Fruit fly (Drosophila melanogaster) S2 (cell line): ENCODE measurements around the gene TFAM.

ENCODE experiments used
- CG8478 ChIP-seq: fragments of >200 bp; optimal IDR thresholded peaks from 2 replicates; lab custom pipeline; 2018
- CTCF ChIP-seq, 2 experiments: fragments of >200 bp; optimal IDR thresholded peaks; 2 replicates each; lab custom pipeline; 2018

Gene TFAM

DNA sequence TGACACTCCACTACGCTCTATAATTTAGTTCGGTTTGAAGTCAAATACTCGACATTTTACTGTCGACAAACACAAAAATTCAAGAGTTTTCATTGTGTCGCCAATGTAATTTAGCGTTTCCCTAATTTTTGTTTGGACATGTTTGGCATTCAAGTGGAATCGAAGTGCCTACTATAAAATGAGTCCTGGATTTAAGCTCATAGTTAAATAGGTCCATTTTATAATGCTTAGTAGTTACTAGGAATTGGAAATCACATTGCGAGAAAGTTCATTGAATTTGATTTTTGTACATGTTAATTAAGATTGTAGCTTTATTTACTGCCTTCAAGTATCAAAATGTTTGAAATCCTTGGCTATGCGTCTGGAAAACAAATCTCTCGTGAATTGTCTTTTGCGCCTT, 22.5 kb downstream of the TFAM start, which contains the start of gene att-ORFB:
Gene att-ORFB (minus strand): TSS at position 101 of the 400 bp plus-strand sequence.
- no peak for TF ChIP-seq CTCF (optimal IDR thresholded peaks at IDR 0.05; lab: Kevin White, UChicago)
- TF ChIP-seq CG8478 (lab: Kevin White, UChicago), result no peak

DNA sequence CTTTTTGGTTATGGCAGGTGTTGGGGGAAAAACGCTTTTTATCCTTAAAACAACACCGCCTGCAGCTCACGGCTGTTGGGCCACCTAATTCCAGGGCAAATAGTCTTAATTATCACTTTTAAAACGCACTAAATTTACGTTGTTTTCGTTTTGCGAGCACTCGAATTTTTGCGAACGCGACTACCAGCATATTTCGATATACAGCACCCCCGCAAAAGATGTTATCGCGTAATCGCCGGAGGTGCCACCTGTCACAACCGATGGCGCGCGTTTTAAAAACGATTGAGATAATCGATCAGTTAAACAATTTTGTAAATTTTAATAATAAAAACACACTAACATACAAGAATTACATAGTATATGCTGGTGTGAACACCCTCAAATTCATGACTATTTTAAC, 24.7 kb downstream of the TFAM start, which contains the start of gene Stat92E:
Gene Stat92E (minus strand): TSS at position 219 of the 400 bp plus-strand sequence.
- TF ChIP-seq CTCF (optimal IDR thresholded peaks at IDR 0.05; lab: Kevin White, UChicago) (no peak), CG8478 (lab: Kevin White, UChicago) (no peak)

DNA sequence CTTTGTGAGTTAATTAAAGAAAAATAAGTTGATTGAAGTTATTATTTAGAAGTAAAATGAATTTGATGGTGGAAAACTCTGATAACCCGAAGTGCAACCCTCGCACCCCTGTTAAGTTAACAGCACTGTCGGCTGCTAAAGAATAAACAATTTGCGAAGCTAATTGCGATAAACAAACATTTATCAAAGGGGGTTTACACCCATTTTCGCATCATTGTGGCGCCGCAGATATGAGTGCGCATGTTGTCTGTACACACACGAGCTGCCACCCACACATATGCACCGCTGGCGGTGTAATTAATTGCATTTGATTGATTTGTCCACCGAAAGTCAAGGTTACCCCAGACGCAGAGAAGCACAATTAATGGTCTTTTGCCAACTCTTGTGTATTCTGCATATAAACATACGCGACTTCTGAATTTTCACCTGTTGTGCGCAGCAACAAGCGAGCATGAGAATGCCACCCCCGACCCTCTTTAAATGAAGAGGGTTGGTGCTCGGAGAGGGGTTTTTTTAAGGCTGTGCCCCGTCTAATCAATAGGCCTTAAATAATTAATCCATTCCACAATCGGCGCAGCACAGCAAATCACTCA, 25.2 kb downstream of the TFAM start:
- TF ChIP-seq CG8478 (lab: Kevin White, UChicago) (no peak), CTCF (optimal IDR thresholded peaks at IDR 0.05; lab: Kevin White, UChicago) (no peak)

DNA sequence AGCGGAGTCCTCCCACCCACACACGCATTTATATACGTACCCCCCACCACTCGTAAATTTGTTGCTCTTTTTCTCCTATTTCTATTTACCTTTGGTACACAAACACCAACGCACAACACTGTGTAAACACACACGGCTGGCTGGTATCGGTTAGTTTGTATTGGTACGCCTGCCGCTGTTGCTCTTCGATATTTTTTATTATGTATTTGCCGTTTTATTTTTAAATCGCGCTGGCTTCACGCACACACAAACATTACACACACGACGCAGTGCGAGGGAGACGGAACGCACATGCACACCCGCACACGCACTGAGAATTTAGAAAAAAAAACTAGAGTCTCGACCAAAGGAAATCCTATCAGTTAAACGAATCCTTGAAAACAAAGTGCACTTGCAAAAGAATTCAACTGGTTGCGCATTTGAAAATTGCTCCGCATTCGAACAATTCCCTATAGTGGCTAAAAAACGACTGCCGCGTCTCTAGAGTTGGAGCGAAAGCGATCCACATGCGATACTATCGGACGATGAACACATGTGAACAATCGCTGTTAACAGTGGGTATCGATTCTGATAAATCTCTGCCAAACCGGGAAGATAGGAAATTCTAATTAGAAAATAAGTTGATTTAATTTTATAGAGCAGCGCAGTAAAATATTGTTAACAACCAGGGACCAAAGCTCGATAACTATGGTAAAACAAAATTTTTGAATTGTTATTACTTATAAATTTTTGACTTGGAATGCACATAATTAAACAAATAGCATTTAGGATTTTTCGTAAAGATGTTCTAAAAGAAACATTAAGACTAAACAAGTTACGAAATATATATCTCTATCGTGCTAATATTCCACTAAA, 26.0 kb downstream of the TFAM start:
- TF ChIP-seq CTCF (optimal IDR thresholded peaks at IDR 0.05; lab: Kevin White, UChicago), result peak in 1 of 2 experiments; percentile 19
- no peak for TF ChIP-seq CG8478 (lab: Kevin White, UChicago)

DNA sequence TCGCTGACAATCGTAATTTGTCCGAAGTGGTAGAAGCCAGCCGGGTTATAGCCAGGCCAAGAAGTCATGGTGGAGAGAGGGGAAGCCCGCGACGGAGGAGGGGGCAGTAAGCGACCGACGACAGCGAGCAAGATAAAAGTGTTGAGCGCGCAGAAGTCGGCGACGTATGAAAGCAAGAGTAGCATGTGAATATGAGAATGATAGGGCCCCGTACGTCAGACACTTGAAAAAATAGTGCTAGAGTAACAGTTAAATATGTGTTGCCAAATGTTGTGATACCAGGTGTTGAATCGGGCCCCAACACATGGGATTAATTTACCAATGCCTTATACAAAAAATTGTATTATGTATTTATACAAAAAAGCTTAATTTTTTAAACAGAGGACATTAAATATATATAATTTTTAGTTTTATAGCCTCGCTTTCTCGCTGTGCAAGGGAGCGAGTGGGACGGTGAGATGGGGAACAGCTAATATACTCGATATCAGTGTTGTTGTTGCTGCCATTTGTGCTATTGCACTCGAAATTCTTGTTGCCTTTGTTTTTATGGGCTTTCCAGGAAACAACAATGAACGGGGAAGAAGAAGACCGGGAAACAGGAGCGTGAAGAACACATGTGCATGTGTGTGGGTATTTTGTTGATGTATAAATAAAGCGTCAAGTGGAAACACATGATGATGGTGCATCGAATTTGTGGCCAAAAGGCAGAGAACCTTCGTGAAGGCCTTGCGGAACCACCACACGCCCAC, 26.8 kb downstream of the TFAM start:
- no peak for TF ChIP-seq CG8478 (lab: Kevin White, UChicago)
- no peak for TF ChIP-seq CTCF (optimal IDR thresholded peaks at IDR 0.05; lab: Kevin White, UChicago)

DNA sequence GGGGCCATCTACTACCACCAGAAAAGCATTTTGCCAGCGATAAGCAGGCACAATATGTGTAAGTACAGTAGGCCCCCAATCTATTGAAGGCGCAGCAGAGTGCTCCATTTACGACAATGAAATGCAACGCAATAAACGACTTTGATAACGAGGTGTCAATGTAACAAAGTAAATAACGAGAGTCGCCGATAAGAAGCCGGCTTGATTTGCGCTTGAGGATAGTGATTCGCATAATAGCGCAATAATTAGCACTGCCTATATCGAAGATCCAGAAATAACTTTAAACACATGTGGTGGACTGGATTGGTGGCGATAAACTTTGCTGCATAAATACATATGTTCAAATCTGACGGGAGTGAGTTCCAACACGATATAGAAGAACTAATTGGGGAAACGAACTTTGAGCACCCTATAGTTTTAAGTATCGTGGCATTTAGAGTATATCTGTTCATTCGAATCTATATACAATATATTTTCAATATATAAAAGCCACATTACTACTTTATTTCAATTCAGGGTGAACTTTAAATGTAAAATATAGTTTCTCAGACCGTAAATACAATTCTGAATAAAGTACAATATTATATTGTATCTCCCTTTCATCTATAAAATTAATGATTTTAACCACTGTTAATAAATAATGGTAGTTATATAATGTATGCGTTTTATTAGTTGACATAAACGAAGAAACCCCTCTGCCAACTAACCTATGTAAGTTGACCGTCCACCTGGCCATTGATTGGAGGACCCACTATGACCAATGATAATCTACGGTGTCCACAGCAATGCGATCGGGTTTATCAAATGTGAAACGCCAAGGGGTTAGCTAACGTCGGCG, 27.6 kb downstream of the TFAM start:
- TF ChIP-seq CTCF (optimal IDR thresholded peaks at IDR 0.05; lab: Kevin White, UChicago) (no peak), CG8478 (lab: Kevin White, UChicago) (no peak)

DNA sequence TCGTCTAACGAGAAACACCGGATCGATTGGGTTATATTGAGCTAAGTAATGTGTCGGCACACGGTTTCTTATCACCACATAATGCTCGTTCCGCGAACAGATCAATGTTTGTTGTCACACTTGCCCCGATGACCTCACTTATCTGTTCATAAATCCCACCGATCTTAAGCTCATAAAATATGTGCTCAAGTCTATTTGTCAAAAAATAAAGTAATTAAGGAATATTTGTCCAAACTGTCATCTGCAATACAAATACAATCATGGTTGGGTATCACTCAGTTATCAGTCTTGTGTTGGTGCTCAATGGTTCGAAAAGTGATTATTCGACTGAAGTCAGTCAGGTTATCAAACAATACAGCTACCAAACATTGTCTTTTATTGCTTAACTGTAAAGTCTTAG, 28.6 kb downstream of the TFAM start:
- TF ChIP-seq CTCF (optimal IDR thresholded peaks at IDR 0.05; lab: Kevin White, UChicago), result no peak
- no peak for TF ChIP-seq CG8478 (lab: Kevin White, UChicago)

DNA sequence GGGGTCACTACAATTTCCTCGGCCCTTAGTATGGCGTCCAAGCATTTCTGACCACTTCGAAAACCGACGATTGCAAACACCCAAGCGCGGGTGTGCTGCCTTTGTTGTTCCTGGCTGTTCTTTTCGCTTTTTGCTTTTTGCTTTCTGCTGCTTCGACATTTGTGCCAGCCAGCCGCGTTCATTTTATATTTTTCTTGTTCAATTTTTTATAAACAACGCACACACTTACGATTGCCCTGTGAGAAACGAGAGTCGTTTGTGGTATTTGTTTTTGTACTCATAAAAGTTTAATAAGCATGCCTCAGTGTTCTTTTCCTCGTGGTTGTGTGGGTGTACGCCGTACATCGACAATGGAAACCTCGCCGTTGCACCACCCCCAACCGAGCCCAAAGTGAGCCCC, 29.1 kb downstream of the TFAM start:
- TF ChIP-seq CG8478 (lab: Kevin White, UChicago), result no peak
- no peak for TF ChIP-seq CTCF (optimal IDR thresholded peaks at IDR 0.05; lab: Kevin White, UChicago)

DNA sequence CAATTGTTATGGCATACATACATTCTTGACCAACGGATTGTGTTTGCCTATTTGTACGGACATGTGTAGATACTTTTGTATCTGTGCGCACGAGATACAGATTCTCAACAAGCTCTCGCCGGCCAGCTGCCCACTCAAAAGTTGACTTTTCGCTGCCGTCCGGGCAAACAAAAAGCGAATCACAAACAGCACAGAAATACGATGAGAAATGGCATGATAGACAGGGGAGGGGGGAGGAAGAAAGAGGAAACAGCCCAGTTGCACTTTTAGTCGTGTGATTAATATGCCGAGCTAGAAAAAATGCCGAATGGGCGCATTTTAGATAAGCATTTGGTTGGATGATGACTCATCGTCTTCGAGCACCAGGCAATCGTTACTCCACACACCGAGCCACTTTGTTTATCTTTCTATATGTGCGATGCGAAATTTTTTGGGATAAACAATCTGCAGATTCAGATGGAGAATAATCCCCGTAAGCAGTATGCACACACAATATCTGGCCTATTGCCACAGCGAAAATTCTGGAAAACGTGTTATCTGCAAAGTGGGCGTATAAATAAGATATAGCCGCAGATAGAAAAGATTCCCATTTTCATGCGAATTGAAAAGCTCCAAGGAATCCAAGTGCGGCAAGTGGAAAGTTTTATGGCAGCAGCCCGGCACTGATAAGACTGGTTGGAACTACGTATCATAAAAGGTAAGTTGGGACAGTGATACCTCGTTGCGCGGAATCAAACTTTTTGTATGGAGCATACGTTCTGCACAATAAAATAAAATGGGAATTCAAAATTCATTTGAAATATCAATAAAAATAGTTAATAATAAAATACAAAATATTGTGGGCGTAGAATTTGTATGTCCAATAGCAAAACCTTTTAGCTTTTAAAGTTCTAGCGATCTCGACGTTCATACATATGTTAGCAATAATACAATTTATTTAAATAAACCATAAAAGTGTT, 29.9 kb downstream of the TFAM start:
- TF ChIP-seq CTCF (optimal IDR thresholded peaks at IDR 0.05; lab: Kevin White, UChicago) (no peak), CG8478 (lab: Kevin White, UChicago) (no peak)

DNA sequence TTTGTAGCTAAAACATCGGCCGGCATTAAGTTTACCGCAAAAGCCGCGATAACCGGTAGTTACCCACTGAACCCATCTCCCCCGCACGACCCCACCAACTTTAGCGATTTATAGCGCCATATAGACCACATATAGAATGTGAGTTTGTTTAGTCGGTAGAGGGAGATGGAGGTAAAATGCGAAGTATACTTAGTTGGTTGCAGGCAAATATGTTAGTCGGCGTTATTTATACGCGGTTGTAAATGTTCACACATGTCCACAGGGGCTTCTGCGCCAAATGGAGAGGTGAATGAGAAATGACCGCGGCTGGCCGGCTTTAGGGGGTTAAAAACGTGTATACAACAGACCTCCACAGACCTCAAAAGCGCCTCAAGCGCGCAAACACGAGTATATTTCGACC, 31.1 kb downstream of the TFAM start:
- TF ChIP-seq CG8478 (lab: Kevin White, UChicago) (no peak), CTCF (optimal IDR thresholded peaks at IDR 0.05; lab: Kevin White, UChicago) (no peak)

DNA sequence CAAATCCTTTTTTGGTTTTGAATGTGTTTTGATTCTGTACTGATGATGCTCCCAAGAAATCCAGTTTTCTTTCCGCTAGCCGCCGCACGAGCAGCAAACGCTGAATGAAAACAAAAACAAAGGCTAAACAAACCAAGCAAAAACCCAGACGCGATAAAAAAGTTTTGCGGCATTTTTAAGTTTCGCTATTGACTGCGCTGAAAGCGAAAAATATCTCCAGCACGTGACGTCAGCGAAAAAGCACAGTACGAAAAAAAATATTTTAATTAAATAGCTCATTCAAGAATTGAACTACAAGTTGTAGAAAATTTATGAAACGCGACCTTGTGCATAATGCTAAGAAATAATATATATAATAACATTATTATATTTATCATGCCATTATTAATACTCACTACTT, 31.9 kb downstream of the TFAM start:
- TF ChIP-seq CG8478 (lab: Kevin White, UChicago), result no peak
- no peak for TF ChIP-seq CTCF (optimal IDR thresholded peaks at IDR 0.05; lab: Kevin White, UChicago)

DNA sequence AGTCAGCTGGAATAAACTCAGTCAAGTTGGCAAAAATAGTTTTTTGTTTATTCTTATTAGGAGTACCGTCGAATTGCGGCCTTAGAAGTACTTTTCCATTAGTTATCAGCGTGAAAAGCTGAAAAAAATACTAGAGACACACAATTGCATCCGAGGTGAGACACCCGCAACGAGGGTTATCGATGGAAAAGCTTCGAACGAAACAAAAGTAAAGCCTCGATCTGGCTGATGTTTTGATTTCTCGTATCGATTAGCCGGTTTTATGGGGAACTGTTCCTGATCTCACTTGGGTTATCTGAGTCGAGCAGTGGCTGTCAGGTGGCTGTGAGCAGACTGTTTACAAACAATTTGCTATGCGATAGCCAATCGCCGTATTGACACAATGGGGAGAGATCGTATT, 33.1 kb downstream of the TFAM start:
- no peak for TF ChIP-seq CG8478 (lab: Kevin White, UChicago)

DNA sequence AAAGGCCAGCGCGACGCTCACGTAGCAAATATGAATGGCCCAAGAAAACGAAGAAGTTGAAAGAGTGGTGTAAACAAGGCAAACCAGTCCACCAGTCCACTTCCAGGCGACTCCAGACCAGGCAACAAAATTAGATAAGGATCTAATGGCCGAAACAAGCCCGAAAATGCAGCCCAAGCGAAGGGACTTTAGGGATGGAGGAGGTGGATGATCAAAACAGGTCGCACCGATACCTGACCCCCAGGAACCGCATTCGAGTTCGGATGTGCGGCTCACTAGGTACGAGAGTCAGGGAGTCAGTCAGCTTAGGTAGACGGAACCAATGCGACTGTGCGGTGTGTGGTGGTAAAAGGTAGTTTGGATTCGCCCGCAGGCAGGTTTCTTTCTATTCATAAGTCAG, 33.6 kb downstream of the TFAM start:
- TF ChIP-seq CG8478 (lab: Kevin White, UChicago) (no peak), CTCF (optimal IDR thresholded peaks at IDR 0.05; lab: Kevin White, UChicago) (no peak)
